Worm (Caenorhabditis elegans) whole organism, mixed stage, embryonic: ENCODE results near the gene pgl-3.

Experiments
- elt-3 ChIP-seq: fragments of 150-350 bp; optimal IDR thresholded peaks from 2 replicates; lab custom pipeline; 2014; ENCODE audit warnings: missing biosample characterization, missing genetic modification characterization
- lin-13 ChIP-seq: fragments of 150-350 bp; optimal IDR thresholded peaks from 2 replicates; lab custom pipeline; 2014; ENCODE audit warnings: missing biosample characterization, missing genetic modification characterization
- snpc-4 ChIP-seq: fragments of 150-350 bp; optimal IDR thresholded peaks from 2 replicates; lab custom pipeline; 2014; ENCODE audit warnings: missing biosample characterization, missing genetic modification characterization
- unc-39 ChIP-seq: fragments of 150-350 bp; optimal IDR thresholded peaks from 2 replicates; lab custom pipeline; 2014; ENCODE audit warnings: missing biosample characterization, missing genetic modification characterization
- unc-62 ChIP-seq: fragments of 150-350 bp; optimal IDR thresholded peaks from 2 replicates; lab custom pipeline; 2014; ENCODE audit warnings: missing biosample characterization, missing genetic modification reagents, missing genetic modification characterization

DNA sequence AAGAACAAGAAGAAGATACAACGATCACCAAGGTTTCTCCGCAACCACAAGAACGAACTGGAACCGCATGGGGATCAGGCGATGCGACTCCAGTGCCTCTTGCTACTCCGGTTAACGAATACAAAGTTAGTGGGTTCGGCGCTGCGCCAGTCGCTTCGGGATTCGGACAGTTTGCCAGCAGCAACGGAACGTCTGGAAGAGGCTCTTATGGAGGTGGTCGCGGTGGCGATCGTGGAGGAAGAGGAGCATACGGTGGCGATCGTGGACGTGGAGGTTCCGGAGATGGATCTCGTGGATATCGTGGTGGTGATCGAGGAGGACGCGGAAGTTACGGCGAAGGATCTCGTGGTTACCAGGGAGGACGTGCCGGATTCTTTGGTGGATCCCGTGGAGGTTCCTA, 2.2 kb downstream of the pgl-3 start:
- no peak for TF ChIP-seq lin-13 (tag; lab: Kevin White, UChicago)
- TF ChIP-seq unc-39 (tag; lab: Kevin White, UChicago): no peak
- no peak for TF ChIP-seq snpc-4 (tag; lab: Kevin White, UChicago)
- no peak for TF ChIP-seq elt-3 (tag; lab: Kevin White, UChicago)
- TF ChIP-seq unc-62: no peak
